Worm (Caenorhabditis elegans): ENCODE measurements around the gene srz-64.

DNA sequence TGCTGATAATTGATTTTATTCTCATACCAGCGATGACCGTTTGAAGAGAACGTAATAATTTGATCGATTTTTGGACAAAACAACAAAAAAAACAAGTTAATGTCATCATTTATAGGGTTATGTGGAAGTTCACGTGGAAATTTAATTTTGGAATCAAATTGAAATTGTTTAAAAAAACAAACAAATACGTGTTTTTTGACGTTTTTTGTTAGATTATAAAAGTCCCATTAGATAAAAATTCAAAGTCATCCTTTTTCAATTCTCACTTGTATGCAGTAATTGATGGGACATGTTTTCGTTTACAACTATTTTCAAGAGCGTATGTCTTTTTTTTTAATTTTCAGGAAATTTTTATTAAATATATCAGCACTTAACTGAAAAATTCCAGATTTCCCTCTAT is 7.5 kb downstream of the srz-64 start, which contains the start of the genes Y57G7A.6 and Y57G7A.3:
- TF ChIP-seq lin-13 (GFP tag; optimal IDR thresholded peaks at IDR 0.05) (no peak), lin-15B (tag; optimal IDR thresholded peaks at IDR 0.05) (no peak), hlh-17 (GFP tag; optimal IDR thresholded peaks at IDR 0.05; ENCODE audit: borderline replicate concordance) (no peak), fkh-4 (tag; optimal IDR thresholded peaks at IDR 0.05; ENCODE audit: borderline replicate concordance) (no peak), aly-2 (tag; optimal IDR thresholded peaks at IDR 0.05) (no peak), fkh-10 (GFP tag; optimal IDR thresholded peaks at IDR 0.05) (no peak), aha-1 (tag; optimal IDR thresholded peaks at IDR 0.05) (no peak), ama-1 (optimal IDR thresholded peaks at IDR 0.05) (no peak), skn-1 (tag; optimal IDR thresholded peaks at IDR 0.05) (no peak), unc-30 (tag; optimal IDR thresholded peaks at IDR 0.05) (no peak), pqm-1 (tag; optimal IDR thresholded peaks at IDR 0.05) (no peak), nhr-11 (tag; optimal IDR thresholded peaks at IDR 0.05) (no peak), lsy-2 (tag; optimal IDR thresholded peaks at IDR 0.05) (no peak)
